Worm (Caenorhabditis elegans) whole organism, L1 larva: Measurements from ENCODE around the gene spe-17.

Experiments
- C04F5.9 ChIP-seq: sonication (generic microtip); optimal IDR thresholded peaks from 2 replicates; lab custom pipeline; 2016; ENCODE audit warnings: missing genetic modification characterization, missing compliant biosample characterization
- C34B4.2 ChIP-seq: sonication (generic microtip); optimal IDR thresholded peaks from 2 replicates; lab custom pipeline; 2017; ENCODE audit warnings: mild to moderate bottlenecking, missing genetic modification characterization, missing compliant biosample characterization
- F16B12.6 ChIP-seq: fragments of 150-350 bp; optimal IDR thresholded peaks from 2 replicates; lab custom pipeline; 2014; ENCODE audit warnings: missing biosample characterization, missing genetic modification characterization
- Y116A8C.19 ChIP-seq: sonication (generic microtip); optimal IDR thresholded peaks from 2 replicates; lab custom pipeline; 2016; ENCODE audit warnings: missing compliant biosample characterization, missing genetic modification characterization, borderline replicate concordance
- aly-2 ChIP-seq: fragments of 150-350 bp; optimal IDR thresholded peaks from 2 replicates; lab custom pipeline; 2014; ENCODE audit warnings: missing biosample characterization, missing genetic modification characterization
- ama-1 ChIP-seq: fragments of 150-350 bp; optimal IDR thresholded peaks from 2 replicates; lab custom pipeline; 2014
- blmp-1 ChIP-seq: fragments of 150-350 bp; optimal IDR thresholded peaks from 2 replicates; lab custom pipeline; 2014; ENCODE audit warnings: missing biosample characterization, missing genetic modification characterization
- ceh-63 ChIP-seq: fragments of 200-800 bp; sonication (Bioruptor generic); optimal IDR thresholded peaks from 2 replicates; lab custom pipeline; 2018; ENCODE audit warnings: mild to moderate bottlenecking, missing genetic modification characterization, missing compliant biosample characterization
- ceh-8 ChIP-seq: fragments of 200-800 bp; sonication (Bioruptor generic); optimal IDR thresholded peaks from 2 replicates; lab custom pipeline; 2018; ENCODE audit warnings: mild to moderate bottlenecking, missing genetic modification characterization, moderate library complexity, missing compliant biosample characterization
- ceh-82 ChIP-seq, 3 experiments: fragments of 150-350 bp in 1 of 3; sonication (generic microtip) in 2 of 3; optimal IDR thresholded peaks; 2 replicates each; lab custom pipeline; 2014 to 2017; ENCODE audit warnings: missing biosample characterization in 3 of 3, missing genetic modification characterization in 3 of 3
- ceh-88 ChIP-seq: fragments of 200-800 bp; sonication (Bioruptor generic); IDR thresholded peaks from 2 replicates; pipeline ENCODE4 v1.3.6; 2022; ENCODE audit warnings: missing genetic modification characterization, missing compliant biosample characterization
- efl-1 ChIP-seq, 4 experiments: fragments of 150-350 bp; optimal IDR thresholded peaks in 3 of 4; peaks in 1 of 4; 1 replicate in 1 of 4; 2 replicates in 3 of 4; lab custom pipeline; 2014; ENCODE audit warnings: missing biosample characterization in 2 of 4, missing genetic modification characterization in 2 of 4, missing genetic modification reagents in 2 of 4
- efl-3 ChIP-seq: fragments of 200-800 bp; sonication (Bioruptor generic); optimal IDR thresholded peaks from 2 replicates; lab custom pipeline; 2018; ENCODE audit warnings: mild to moderate bottlenecking, missing genetic modification characterization, missing compliant biosample characterization
- elt-2 ChIP-seq: sonication (generic microtip); optimal IDR thresholded peaks from 2 replicates; lab custom pipeline; 2016; ENCODE audit warnings: missing genetic modification characterization, mild to moderate bottlenecking, inconsistent platforms, missing compliant biosample characterization, missing genetic modification reagents
- elt-3 ChIP-seq, 6 experiments: fragments of 150-350 bp in 1 of 6; sonication (generic microtip); optimal IDR thresholded peaks; 2 replicates each; lab custom pipeline; 2017 to 2018; ENCODE audit warnings: missing biosample characterization in 6 of 6, missing genetic modification characterization in 6 of 6, inconsistent platforms in 1 of 6
- fkh-10 ChIP-seq: sonication (generic microtip); optimal IDR thresholded peaks from 2 replicates; lab custom pipeline; 2017; ENCODE audit warnings: missing biosample characterization, missing genetic modification reagents, missing genetic modification characterization
- fkh-4 ChIP-seq: sonication (generic microtip); optimal IDR thresholded peaks from 2 replicates; lab custom pipeline; 2016; ENCODE audit warnings: missing compliant biosample characterization, missing genetic modification characterization, borderline replicate concordance
- hpl-2 ChIP-seq: fragments of 150-350 bp; optimal IDR thresholded peaks from 2 replicates; lab custom pipeline; 2014; ENCODE audit warnings: missing biosample characterization, missing genetic modification reagents, missing genetic modification characterization
- irx-1 ChIP-seq: sonication (generic microtip); optimal IDR thresholded peaks from 2 replicates; lab custom pipeline; 2016; ENCODE audit warnings: missing genetic modification characterization, missing compliant biosample characterization
- isw-1 ChIP-seq: fragments of 200-800 bp; sonication (Bioruptor generic); IDR thresholded peaks from 2 replicates; pipeline ENCODE4 v1.3.6; 2022; ENCODE audit warnings: missing genetic modification characterization, missing compliant biosample characterization
- jun-1 ChIP-seq: fragments of 150-350 bp; optimal IDR thresholded peaks from 2 replicates; lab custom pipeline; 2014; ENCODE audit warnings: missing biosample characterization, missing genetic modification reagents, missing genetic modification characterization
- lin-14 ChIP-seq: fragments of 200-800 bp; sonication (Bioruptor generic); optimal IDR thresholded peaks from 2 replicates; lab custom pipeline; 2018; ENCODE audit warnings: mild to moderate bottlenecking, missing genetic modification characterization, moderate library complexity, missing compliant biosample characterization
- lin-15B ChIP-seq: fragments of 150-350 bp; sonication (generic microtip); optimal IDR thresholded peaks from 3 replicates; lab custom pipeline; 2014; ENCODE audit warnings: missing biosample characterization, missing genetic modification characterization
- lin-35 ChIP-seq, 2 experiments: fragments of 150-350 bp; optimal IDR thresholded peaks; 2 replicates each; lab custom pipeline; 2014; ENCODE audit warnings: missing biosample characterization in 2 of 2, missing genetic modification characterization in 2 of 2, missing genetic modification reagents in 2 of 2
- lin-39 ChIP-seq: fragments of 150-350 bp; optimal IDR thresholded peaks from 2 replicates; lab custom pipeline; 2014; ENCODE audit warnings: missing biosample characterization, missing genetic modification reagents, missing genetic modification characterization
- lir-3 ChIP-seq: sonication (generic microtip); optimal IDR thresholded peaks from 2 replicates; lab custom pipeline; 2016; ENCODE audit warnings: mild to moderate bottlenecking, missing genetic modification characterization, moderate library complexity, missing compliant biosample characterization; ENCODE audit not compliant: poor library complexity
- lsy-2 ChIP-seq, 2 experiments: fragments of 150-350 bp; optimal IDR thresholded peaks; 2 replicates each; lab custom pipeline; 2014; ENCODE audit warnings: missing biosample characterization in 2 of 2, missing genetic modification characterization in 2 of 2
- mab-9 ChIP-seq: fragments of 200-800 bp; sonication (Bioruptor generic); IDR thresholded peaks from 2 replicates; pipeline ENCODE4 v1.3.6; 2022; ENCODE audit warnings: missing genetic modification reagents, missing genetic modification characterization, missing compliant biosample characterization
- mdl-1 ChIP-seq, 2 experiments: fragments of 150-350 bp; optimal IDR thresholded peaks; 2 replicates each; lab custom pipeline; 2014 to 2017; ENCODE audit warnings: missing biosample characterization in 2 of 2, missing genetic modification characterization in 2 of 2, inconsistent platforms in 1 of 2
- mef-2 ChIP-seq: fragments of 150-350 bp; optimal IDR thresholded peaks from 2 replicates; lab custom pipeline; 2014; ENCODE audit warnings: missing biosample characterization, missing genetic modification characterization
- nhr-19 ChIP-seq: fragments of 200-800 bp; sonication (Bioruptor generic); conservative IDR thresholded peaks from 2 replicates; pipeline ENCODE4 v1.3.6; 2022; ENCODE audit warnings: missing genetic modification characterization, missing compliant biosample characterization
- nhr-20 ChIP-seq: sonication (generic microtip); optimal IDR thresholded peaks from 2 replicates; lab custom pipeline; 2016; ENCODE audit warnings: mild to moderate bottlenecking, missing genetic modification characterization, missing compliant biosample characterization
- nhr-237 ChIP-seq: fragments of 150-350 bp; optimal IDR thresholded peaks from 2 replicates; lab custom pipeline; 2014; ENCODE audit warnings: missing biosample characterization, missing genetic modification characterization
- nhr-28 ChIP-seq: fragments of 150-350 bp; optimal IDR thresholded peaks from 2 replicates; lab custom pipeline; 2014; ENCODE audit warnings: missing biosample characterization, missing genetic modification characterization
- nhr-47 ChIP-seq: sonication (generic microtip); optimal IDR thresholded peaks from 2 replicates; lab custom pipeline; 2016; ENCODE audit warnings: mild to moderate bottlenecking, missing genetic modification characterization, moderate library complexity, missing compliant biosample characterization
- nhr-76 ChIP-seq: sonication (generic microtip); optimal IDR thresholded peaks from 2 replicates; lab custom pipeline; 2017; ENCODE audit warnings: missing biosample characterization, missing genetic modification characterization
- nhr-77 ChIP-seq: fragments of 150-350 bp; optimal IDR thresholded peaks from 2 replicates; lab custom pipeline; 2014; ENCODE audit warnings: missing biosample characterization, missing genetic modification characterization
- nhr-85 ChIP-seq: sonication (generic microtip); peaks from one replicate; lab custom pipeline; 2016; ENCODE audit warnings: missing genetic modification characterization, inconsistent platforms, missing compliant biosample characterization
- nhr-90 ChIP-seq: sonication (generic microtip); optimal IDR thresholded peaks from 2 replicates; lab custom pipeline; 2016; ENCODE audit warnings: mild to moderate bottlenecking, missing genetic modification characterization, missing compliant biosample characterization; ENCODE audit not compliant: poor library complexity
- rnt-1 ChIP-seq: sonication (generic microtip); optimal IDR thresholded peaks from 2 replicates; lab custom pipeline; 2016; ENCODE audit warnings: mild to moderate bottlenecking, missing genetic modification characterization, moderate library complexity, missing compliant biosample characterization
- skn-1 ChIP-seq: fragments of 150-350 bp; optimal IDR thresholded peaks from 2 replicates; lab custom pipeline; 2014; ENCODE audit warnings: missing biosample characterization, missing genetic modification characterization
- snpc-4 ChIP-seq: fragments of 150-350 bp; optimal IDR thresholded peaks from 2 replicates; lab custom pipeline; 2014; ENCODE audit warnings: missing biosample characterization, missing genetic modification characterization
- sptf-1 ChIP-seq: fragments of 150-350 bp; optimal IDR thresholded peaks from 2 replicates; lab custom pipeline; 2014; ENCODE audit warnings: missing biosample characterization, missing genetic modification characterization
- swsn-7 ChIP-seq: sonication (generic microtip); optimal IDR thresholded peaks from 2 replicates; lab custom pipeline; 2016; ENCODE audit warnings: missing genetic modification characterization, missing compliant biosample characterization
- tbx-2 ChIP-seq: sonication (generic microtip); optimal IDR thresholded peaks from 2 replicates; lab custom pipeline; 2016; ENCODE audit warnings: missing genetic modification characterization, missing compliant biosample characterization
- tlp-1 ChIP-seq: fragments of 150-350 bp; optimal IDR thresholded peaks from 2 replicates; lab custom pipeline; 2014; ENCODE audit warnings: missing biosample characterization, missing genetic modification characterization

spe-17 gene

ce11 chrIV:12029722-12030182 lies 16.5 kb downstream of the spe-17 start, which contains the start of gene T12G3.11 (continued):
- TF ChIP-seq efl-3 (no peak), lin-39 (tag; lab: Kevin White, UChicago) (no peak), nhr-76 (no peak), lin-35 (GFP tag; optimal IDR thresholded peaks at IDR 0.05; lab: Kevin White, UChicago) (peak; percentile 49 to 55), rnt-1 (tag; lab: Kevin White, UChicago) (peak; percentile 38), lsy-2 (tag; optimal IDR thresholded peaks at IDR 0.05; lab: Kevin White, UChicago) (peak; percentile 70 to 76), tbx-2 (peak; percentile 49), elt-3 (tag; optimal IDR thresholded peaks at IDR 0.05; lab: Kevin White, UChicago) (peak in 1 of 6 experiments; percentile 19), nhr-19 (no peak; the same call in 1 of the 2 replicates), ceh-82 (tag; optimal IDR thresholded peaks at IDR 0.05; lab: Kevin White, UChicago) (peak in 2 of 3 experiments; percentile 7 to 20), nhr-20 (tag; lab: Kevin White, UChicago) (peak; percentile 62), fkh-4 (tag; lab: Kevin White, UChicago) (no peak), lin-15B (tag; lab: Kevin White, UChicago) (peak; percentile 10), mdl-1 (tag; optimal IDR thresholded peaks at IDR 0.05; lab: Kevin White, UChicago) (peak in 1 of 2 experiments; percentile 11), skn-1 (tag; lab: Kevin White, UChicago) (peak; percentile 31), tlp-1 (tag; lab: Kevin White, UChicago) (no peak), F16B12.6 (tag; lab: Kevin White, UChicago) (peak; percentile 86), swsn-7 (tag; lab: Kevin White, UChicago) (peak; percentile 59), mef-2 (tag; lab: Kevin White, UChicago) (no peak), nhr-47 (tag; lab: Kevin White, UChicago) (peak; percentile 62)

- TF ChIP-seq Y116A8C.19 (no peak), nhr-77 (no peak), efl-1 (optimal IDR thresholded peaks at IDR 0.05; lab: Kevin White, UChicago) (no peak), efl-1 (GFP tag; optimal IDR thresholded peaks at IDR 0.05 in 1 of 2; lab: Kevin White, UChicago) (peak in 1 of 2 experiments; percentile 1), blmp-1 (tag; lab: Kevin White, UChicago) (no peak), fkh-4 (tag; lab: Kevin White, UChicago) (no peak)
Measured at ce11 chrIV:12031003-12031402, 17.8 kb downstream of the spe-17 start, which contains the start of the genes T12G3.6 and mrpl-51. T12G3.6 (minus strand) TSS chrIV:12031271. mrpl-51 (plus strand) TSS chrIV:12031324.

DNA sequence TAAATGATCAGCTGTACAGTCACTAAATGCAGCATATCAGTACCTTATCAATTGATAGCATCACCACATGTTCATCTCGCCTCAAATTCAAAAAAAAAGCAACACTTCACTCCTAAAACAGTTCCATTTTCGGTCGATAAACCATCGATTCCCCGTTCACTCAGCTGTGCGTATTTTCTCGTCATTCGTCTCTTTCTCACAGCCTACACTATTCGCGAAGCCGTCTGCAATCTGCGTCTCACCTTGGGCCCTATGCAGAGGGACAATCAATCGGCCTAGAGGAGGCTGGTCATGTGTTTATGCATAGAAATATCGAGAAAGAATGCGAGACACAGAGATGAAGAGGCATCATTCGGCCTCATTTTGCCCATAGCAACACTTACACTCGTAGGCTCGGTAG lies 19.2 kb downstream of the spe-17 start:
- TF ChIP-seq snpc-4 (tag; lab: Kevin White, UChicago), result no peak
- no peak for TF ChIP-seq sptf-1 (tag; lab: Kevin White, UChicago)
- TF ChIP-seq C04F5.9 (tag; lab: Kevin White, UChicago), result no peak
- no peak for TF ChIP-seq ceh-8 (GFP tag; lab: Kevin White, UChicago)
- TF ChIP-seq lir-3 (tag; lab: Kevin White, UChicago), result peak; percentile 68
- peak; percentile 32 for TF ChIP-seq irx-1 (tag; lab: Kevin White, UChicago)
- peak; percentile 8; the same call in 1 of the 2 replicates for TF ChIP-seq ceh-88
- TF ChIP-seq elt-3 (tag; optimal IDR thresholded peaks at IDR 0.05; lab: Kevin White, UChicago), result peak in 2 of 6 experiments; percentile 71 to 80
- TF ChIP-seq lin-14 (GFP tag; lab: Kevin White, UChicago), result peak; percentile 95
- TF ChIP-seq isw-1 (GFP tag; lab: Robert Waterston, UW), result peak; percentile 54; the same call in 1 of the 2 replicates
- TF ChIP-seq swsn-7 (tag; lab: Kevin White, UChicago), result peak; percentile 87
- TF ChIP-seq lin-35 (GFP tag; optimal IDR thresholded peaks at IDR 0.05; lab: Kevin White, UChicago), result peak; percentile 62 to 86
- TF ChIP-seq lsy-2 (tag; optimal IDR thresholded peaks at IDR 0.05; lab: Kevin White, UChicago), result peak; percentile 72 to 83
- TF ChIP-seq tbx-2, result peak; percentile 72
- TF ChIP-seq nhr-28, result no peak
- peak; percentile 51 to 82 (median 72) for TF ChIP-seq ceh-82 (tag; optimal IDR thresholded peaks at IDR 0.05; lab: Kevin White, UChicago)
- peak; percentile 44 for TF ChIP-seq blmp-1 (tag; lab: Kevin White, UChicago)
- peak; percentile 47 for TF ChIP-seq nhr-237 (tag; lab: Kevin White, UChicago)
- TF ChIP-seq aly-2 (tag; lab: Kevin White, UChicago), result no peak
- TF ChIP-seq C34B4.2, result no peak
- TF ChIP-seq elt-2, result peak; percentile 76
- TF ChIP-seq fkh-10 (GFP tag; lab: Kevin White, UChicago), result no peak
- TF ChIP-seq mab-9 (GFP tag; lab: Robert Waterston, UW), result no peak
- TF ChIP-seq nhr-90 (tag; lab: Kevin White, UChicago), result peak; percentile 72
- peak; percentile 93 for TF ChIP-seq nhr-85 (tag; lab: Kevin White, UChicago)
- TF ChIP-seq nhr-47 (tag; lab: Kevin White, UChicago), result peak; percentile 85
- no peak for TF ChIP-seq ceh-63 (GFP tag; lab: Kevin White, UChicago)
- TF ChIP-seq skn-1 (tag; lab: Kevin White, UChicago), result peak; percentile 80
- TF ChIP-seq rnt-1 (tag; lab: Kevin White, UChicago), result peak; percentile 68
- no peak for TF ChIP-seq hpl-2 (GFP tag; lab: Kevin White, UChicago)
- TF ChIP-seq Y116A8C.19, result no peak
- peak; percentile 67 for TF ChIP-seq F16B12.6 (tag; lab: Kevin White, UChicago)
- peak; percentile 81 for TF ChIP-seq jun-1
- TF ChIP-seq ama-1 (lab: Kevin White, UChicago), result peak; percentile 63
